Fruit fly (Drosophila melanogaster) whole organism, embryonic: ENCODE measurements around the gene CG34290.

Experiments
- CG10431 ChIP-seq: fragments of 200-800 bp; sonication (Bioruptor generic); optimal IDR thresholded peaks from 3 replicates; lab custom pipeline; 2018; ENCODE audit warnings: missing biosample characterization, mild to moderate bottlenecking, missing genetic modification characterization
- CG10654 ChIP-seq: fragments of 200-800 bp; sonication (Bioruptor generic); optimal IDR thresholded peaks from 2 replicates; lab custom pipeline; 2016; ENCODE audit warnings: missing biosample characterization, missing genetic modification characterization
- CG11398 ChIP-seq: fragments of 200-800 bp; sonication (Bioruptor generic); optimal IDR thresholded peaks from 2 replicates; lab custom pipeline; 2016; ENCODE audit warnings: missing biosample characterization, missing genetic modification characterization
- CG11504 ChIP-seq: fragments of 200-800 bp; sonication (Bioruptor generic); optimal IDR thresholded peaks from 3 replicates; lab custom pipeline; 2019; ENCODE audit warnings: missing biosample characterization, mild to moderate bottlenecking, missing genetic modification characterization, moderate library complexity
- CG11695 ChIP-seq: fragments of 200-800 bp; sonication (Bioruptor generic); IDR thresholded peaks from 3 replicates; pipeline ENCODE4 v1.3.6; 2022; ENCODE audit warnings: missing biosample characterization, missing genetic modification characterization
- CG12071 ChIP-seq: fragments of 200-800 bp; sonication (Bioruptor generic); optimal IDR thresholded peaks from 3 replicates; lab custom pipeline; 2018; ENCODE audit warnings: missing biosample characterization, mild to moderate bottlenecking, missing genetic modification characterization
- CG13287 ChIP-seq: fragments of 200-800 bp; sonication (Bioruptor generic); IDR thresholded peaks from 2 replicates; pipeline ENCODE4 v1.3.6; 2022; ENCODE audit warnings: missing biosample characterization, missing genetic modification characterization; ENCODE audit not compliant: partially characterized antibody
- CG14441 ChIP-seq: fragments of 200-800 bp; sonication (Bioruptor generic); IDR thresholded peaks from 2 replicates; pipeline ENCODE4 v1.3.6; 2022; ENCODE audit warnings: missing biosample characterization, missing genetic modification characterization
- CG15696 ChIP-seq: fragments of 200-800 bp; sonication (Bioruptor generic); optimal IDR thresholded peaks from 2 replicates; lab custom pipeline; 2019; ENCODE audit warnings: missing biosample characterization, mild to moderate bottlenecking, missing genetic modification characterization, moderate library complexity
- CG1832 ChIP-seq: fragments of 200-800 bp; sonication (Bioruptor generic); optimal IDR thresholded peaks from 2 replicates; lab custom pipeline; 2017; ENCODE audit warnings: missing biosample characterization, mild to moderate bottlenecking, missing genetic modification characterization, inconsistent platforms
- CG32532 ChIP-seq: fragments of 200-800 bp; sonication (Bioruptor generic); IDR thresholded peaks from 2 replicates; pipeline ENCODE4 v1.3.6; 2022; ENCODE audit warnings: missing biosample characterization, missing genetic modification characterization
- CG4360 ChIP-seq: fragments of 200-800 bp; sonication (Bioruptor generic); IDR thresholded peaks from 2 replicates; pipeline ENCODE4 v1.3.6; 2022; ENCODE audit warnings: missing biosample characterization, missing genetic modification characterization
- CG4707 ChIP-seq: fragments of 200-800 bp; sonication (Bioruptor generic); optimal IDR thresholded peaks from 2 replicates; lab custom pipeline; 2018; ENCODE audit warnings: missing biosample characterization, mild to moderate bottlenecking, missing genetic modification characterization, moderate library complexity
- CG6854 ChIP-seq: fragments of 200-800 bp; sonication (Bioruptor generic); optimal IDR thresholded peaks from 3 replicates; lab custom pipeline; 2017; ENCODE audit warnings: missing biosample characterization, mild to moderate bottlenecking, missing genetic modification characterization
- Deaf1 ChIP-seq: fragments of 200-800 bp; optimal IDR thresholded peaks from 3 replicates; lab custom pipeline; 2019; ENCODE audit warnings: missing biosample characterization, mild to moderate bottlenecking, missing genetic modification characterization, moderate library complexity
- Dip2 ChIP-seq: fragments of 200-800 bp; sonication (Bioruptor generic); IDR thresholded peaks from 2 replicates; pipeline ENCODE4 v1.3.6; 2022; ENCODE audit warnings: missing biosample characterization, missing genetic modification characterization
- Elba2 ChIP-seq: fragments of 200-800 bp; sonication (Bioruptor generic); optimal IDR thresholded peaks from 3 replicates; lab custom pipeline; 2016; ENCODE audit warnings: missing biosample characterization, missing genetic modification characterization
- HLH3B ChIP-seq: fragments of 200-800 bp; sonication (Bioruptor generic); IDR thresholded peaks from 2 replicates; pipeline ENCODE4 v1.3.6; 2022; ENCODE audit warnings: missing biosample characterization, missing genetic modification characterization
- Med ChIP-seq: fragments of 200-800 bp; sonication (Bioruptor generic); peaks from one replicate; lab custom pipeline; 2016; ENCODE audit warnings: missing biosample characterization, missing genetic modification characterization, mild to moderate bottlenecking, inconsistent platforms, moderate library complexity
- Meics ChIP-seq: fragments of 200-800 bp; sonication (Bioruptor generic); optimal IDR thresholded peaks from 2 replicates; lab custom pipeline; 2017; ENCODE audit warnings: missing biosample characterization, mild to moderate bottlenecking, missing genetic modification characterization
- NFAT ChIP-seq: fragments of 200-800 bp; sonication (Bioruptor generic); IDR thresholded peaks from 2 replicates; pipeline ENCODE4 v1.3.6; 2022; ENCODE audit warnings: missing biosample characterization, missing genetic modification characterization
- Nf-YC ChIP-seq: fragments of 200-800 bp; optimal IDR thresholded peaks from 3 replicates; lab custom pipeline; 2019; ENCODE audit warnings: missing biosample characterization, mild to moderate bottlenecking, missing genetic modification characterization, moderate library complexity
- Pdp1 ChIP-seq, 2 experiments: fragments of 200-800 bp; sonication (Bioruptor generic); optimal IDR thresholded peaks; 3 replicates each; lab custom pipeline; 2016; ENCODE audit warnings: missing biosample characterization in 2 of 2, missing genetic modification characterization in 2 of 2, mild to moderate bottlenecking in 1 of 2, moderate library complexity in 1 of 2
- Ptx1 ChIP-seq: fragments of 200-800 bp; sonication (Bioruptor generic); IDR thresholded peaks from 2 replicates; pipeline ENCODE4 v1.3.6; 2022; ENCODE audit warnings: missing biosample characterization, missing genetic modification characterization
- Scr ChIP-seq: fragments of 200-800 bp; sonication (Bioruptor generic); IDR thresholded peaks from 2 replicates; pipeline ENCODE4 v1.3.6; 2022; ENCODE audit warnings: missing biosample characterization, missing genetic modification characterization; ENCODE audit not compliant: partially characterized antibody
- Trl ChIP-seq, 3 experiments: fragments of >200 bp in 2 of 3; fragments of 200-800 bp in 1 of 3; sonication (Bioruptor generic) in 1 of 3; optimal IDR thresholded peaks; 2 replicates in 1 of 3; 3 replicates in 2 of 3; lab custom pipeline; 2016 to 2017; ENCODE audit warnings: missing biosample characterization in 1 of 3, missing genetic modification characterization in 1 of 3
- Usf ChIP-seq: fragments of 200-800 bp; sonication (Bioruptor generic); optimal IDR thresholded peaks from 2 replicates; lab custom pipeline; 2017; ENCODE audit warnings: missing genotype, missing biosample characterization, missing genetic modification characterization
- YL-1 ChIP-seq: fragments of 200-800 bp; sonication (Bioruptor generic); optimal IDR thresholded peaks from 3 replicates; lab custom pipeline; 2017; ENCODE audit warnings: missing biosample characterization, mild to moderate bottlenecking, missing genetic modification characterization
- ab ChIP-seq: fragments of 200-800 bp; sonication (Bioruptor generic); optimal IDR thresholded peaks from 2 replicates; lab custom pipeline; 2016; ENCODE audit warnings: missing biosample characterization, missing genetic modification characterization
- ash1 ChIP-seq: fragments of 200-800 bp; sonication (Bioruptor generic); optimal IDR thresholded peaks from 2 replicates; lab custom pipeline; 2018; ENCODE audit warnings: missing biosample characterization, mild to moderate bottlenecking, missing genetic modification characterization
- ato ChIP-seq: fragments of 200-800 bp; sonication (Bioruptor generic); IDR thresholded peaks from 2 replicates; pipeline ENCODE4 v1.3.6; 2022; ENCODE audit warnings: missing biosample characterization, missing genetic modification characterization; ENCODE audit not compliant: partially characterized antibody
- cas ChIP-seq: fragments of 200-800 bp; sonication (Bioruptor generic); IDR thresholded peaks from 2 replicates; pipeline ENCODE4 v1.3.6; 2022; ENCODE audit warnings: missing biosample characterization, missing genetic modification characterization
- dimm ChIP-seq: fragments of 200-800 bp; sonication (Bioruptor generic); IDR thresholded peaks from 2 replicates; pipeline ENCODE4 v1.3.6; 2022; ENCODE audit warnings: missing biosample characterization, missing genetic modification characterization
- disco-r ChIP-seq: fragments of 200-800 bp; sonication (Bioruptor generic); optimal IDR thresholded peaks from 2 replicates; lab custom pipeline; 2016; ENCODE audit warnings: missing biosample characterization, missing genetic modification characterization
- dysf ChIP-seq: fragments of 200-800 bp; sonication (Bioruptor generic); IDR thresholded peaks from 3 replicates; pipeline ENCODE4 v1.3.6; 2022; ENCODE audit warnings: missing biosample characterization, missing genetic modification characterization
- exex ChIP-seq: fragments of 200-800 bp; sonication (Bioruptor generic); optimal IDR thresholded peaks from 4 replicates; lab custom pipeline; 2018; ENCODE audit warnings: missing biosample characterization, mild to moderate bottlenecking, missing genetic modification characterization, moderate library complexity
- fu2 ChIP-seq: fragments of 200-800 bp; sonication (Bioruptor generic); optimal IDR thresholded peaks from 2 replicates; lab custom pipeline; 2016; ENCODE audit warnings: missing biosample characterization, missing genetic modification characterization
- gro ChIP-seq: fragments of 200-800 bp; sonication (Bioruptor generic); optimal IDR thresholded peaks from 2 replicates; lab custom pipeline; 2016; ENCODE audit warnings: missing biosample characterization, missing genetic modification characterization
- gsb ChIP-seq: fragments of 200-800 bp; sonication (Bioruptor generic); IDR thresholded peaks from 2 replicates; pipeline ENCODE4 v1.3.6; 2022; ENCODE audit warnings: missing biosample characterization, missing genetic modification characterization
- hkb ChIP-seq, 2 experiments: fragments of 200-800 bp in 1 of 2; fragments of >200 bp in 1 of 2; sonication (Bioruptor generic) in 1 of 2; IDR thresholded peaks in 1 of 2; optimal IDR thresholded peaks in 1 of 2; 2 replicates each; pipeline versions ENCODE4 v1.3.6 to Lab custom; 2017 to 2022; ENCODE audit warnings: missing biosample characterization in 1 of 2, missing genetic modification characterization in 1 of 2
- ind ChIP-seq: fragments of 200-800 bp; sonication (Bioruptor generic); optimal IDR thresholded peaks from 3 replicates; lab custom pipeline; 2016; ENCODE audit warnings: missing biosample characterization, missing genetic modification characterization
- kni ChIP-seq: fragments of 200-800 bp; sonication (Bioruptor generic); optimal IDR thresholded peaks from 3 replicates; lab custom pipeline; 2017; ENCODE audit warnings: mild to moderate bottlenecking, missing biosample characterization, missing genetic modification reagents, missing genetic modification characterization
- nerfin-1 ChIP-seq: fragments of 200-800 bp; sonication (Bioruptor generic); optimal IDR thresholded peaks from 3 replicates; lab custom pipeline; 2019; ENCODE audit warnings: missing biosample characterization, mild to moderate bottlenecking, missing genetic modification characterization, moderate library complexity
- pzg ChIP-seq: fragments of 200-800 bp; sonication (Bioruptor generic); optimal IDR thresholded peaks from 3 replicates; lab custom pipeline; 2018; ENCODE audit warnings: missing biosample characterization, mild to moderate bottlenecking, missing genetic modification characterization, moderate library complexity
- ro ChIP-seq: fragments of 200-800 bp; sonication (Bioruptor generic); IDR thresholded peaks from 2 replicates; pipeline ENCODE4 v1.3.6; 2022; ENCODE audit warnings: missing biosample characterization, missing genetic modification characterization
- sug ChIP-seq: fragments of 200-800 bp; optimal IDR thresholded peaks from 2 replicates; lab custom pipeline; 2019; ENCODE audit warnings: missing biosample characterization, mild to moderate bottlenecking, missing genetic modification characterization, moderate library complexity
- ttk ChIP-seq: fragments of 200-800 bp; sonication (Bioruptor generic); IDR thresholded peaks from 2 replicates; pipeline ENCODE4 v2.1.2; 2022; ENCODE audit warnings: missing biosample characterization, missing genetic modification characterization
- twi ChIP-seq: fragments of 200-800 bp; optimal IDR thresholded peaks from 2 replicates; lab custom pipeline; 2019; ENCODE audit warnings: missing biosample characterization, mild to moderate bottlenecking, missing genetic modification characterization, moderate library complexity
- usp ChIP-seq: fragments of >200 bp; optimal IDR thresholded peaks from 2 replicates; lab custom pipeline; 2017; ENCODE audit warnings: missing biosample characterization, missing genetic modification characterization
- z ChIP-seq: fragments of 200-800 bp; sonication (Bioruptor generic); IDR thresholded peaks from 3 replicates; pipeline ENCODE4 v1.3.6; 2022; ENCODE audit warnings: missing biosample characterization, missing genetic modification characterization

CG34290 gene

dm6 chr3R:24272775-24273290 is 16.8 kb downstream of the CG34290 start, which contains the start of gene Orct2 (continued):
- TF ChIP-seq gro (GFP tag; lab: Kevin White, UChicago): peak; percentile 49
- no peak for TF ChIP-seq dysf (GFP tag; lab: Robert Waterston, UW)
- peak; percentile 72 for TF ChIP-seq CG1832 (GFP tag; lab: Kevin White, UChicago)
- peak; percentile 29; the same call in 1 of the 2 replicates for TF ChIP-seq Scr (GFP tag; lab: Robert Waterston, UW)
- no peak for TF ChIP-seq ab
- TF ChIP-seq Usf: no peak
- TF ChIP-seq CG12071 (GFP tag; lab: Kevin White, UChicago): peak; percentile 17
- TF ChIP-seq ttk (GFP tag; lab: Robert Waterston, UW): no peak
- TF ChIP-seq CG15696 (tag; lab: Kevin White, UChicago): peak; percentile 16
- peak; percentile 88 for TF ChIP-seq Med (GFP tag; lab: Kevin White, UChicago)
- peak; percentile 17 for TF ChIP-seq Meics (GFP tag; lab: Kevin White, UChicago)
- TF ChIP-seq pzg (GFP tag; lab: Kevin White, UChicago): peak; percentile 9
- TF ChIP-seq CG32532 (GFP tag; lab: Robert Waterston, UW): 0 out of 2 replicates have a peak, but pooled peaks have one; percentile 6
- TF ChIP-seq usp (GFP tag; lab: Kevin White, UChicago): no peak
- no peak for TF ChIP-seq gsb (GFP tag; lab: Robert Waterston, UW)
- no peak for TF ChIP-seq fu2 (GFP tag; lab: Kevin White, UChicago)
- no peak for TF ChIP-seq CG10431 (GFP tag; lab: Kevin White, UChicago)
- TF ChIP-seq CG14441: no peak
- TF ChIP-seq disco-r (GFP tag; lab: Kevin White, UChicago): no peak
- TF ChIP-seq YL-1 (GFP tag; lab: Kevin White, UChicago): peak; percentile 4
- TF ChIP-seq CG10654: no peak
- TF ChIP-seq Pdp1 (GFP tag; optimal IDR thresholded peaks at IDR 0.05; lab: Kevin White, UChicago): peak in 1 of 2 experiments; percentile 9
- TF ChIP-seq Dip2 (GFP tag; lab: Robert Waterston, UW): no peak
- TF ChIP-seq sug: peak; percentile 15
- TF ChIP-seq ato: peak; percentile 28; the same call in 1 of the 2 replicates
- peak; percentile 42 for TF ChIP-seq CG6854 (GFP tag; lab: Kevin White, UChicago)
- peak; percentile 60 for TF ChIP-seq Nf-YC (tag; lab: Kevin White, UChicago)
- peak; percentile 95 for TF ChIP-seq Deaf1 (tag; lab: Kevin White, UChicago)
- TF ChIP-seq CG4360 (GFP tag; lab: Robert Waterston, UW): no peak
- TF ChIP-seq Elba2 (GFP tag; lab: Kevin White, UChicago): no peak
- TF ChIP-seq hkb (optimal IDR thresholded peaks at IDR 0.05; lab: Kevin White, UChicago): no peak
- no peak for TF ChIP-seq hkb (GFP tag; IDR thresholded peaks at IDR 0.05; lab: Robert Waterston, UW)
- peak; percentile 47; the same call in 1 of the 2 replicates for TF ChIP-seq CG13287 (GFP tag; lab: Robert Waterston, UW)
- TF ChIP-seq CG4707: no peak
- TF ChIP-seq twi: peak; percentile 62
- no peak for TF ChIP-seq CG11695 (GFP tag; lab: Robert Waterston, UW)
- TF ChIP-seq kni (GFP tag; lab: Kevin White, UChicago): peak; percentile 80
- TF ChIP-seq Trl (optimal IDR thresholded peaks at IDR 0.05; lab: Kevin White, UChicago): peak; percentile 41 to 75
- peak; percentile 20 for TF ChIP-seq Trl (GFP tag; optimal IDR thresholded peaks at IDR 0.05; lab: Kevin White, UChicago)
- no peak for TF ChIP-seq Ptx1 (GFP tag; lab: Robert Waterston, UW)
- 0 out of 3 replicates have a peak, but pooled peaks have one; percentile 5 for TF ChIP-seq z
- TF ChIP-seq dimm (GFP tag; lab: Robert Waterston, UW): no peak
- TF ChIP-seq HLH3B (GFP tag; lab: Robert Waterston, UW): 0 out of 2 replicates have a peak, but pooled peaks have one; percentile 6
- no peak for TF ChIP-seq nerfin-1 (tag; lab: Kevin White, UChicago)
- no peak for TF ChIP-seq cas
- no peak for TF ChIP-seq ash1 (GFP tag; lab: Kevin White, UChicago)
- TF ChIP-seq ro (GFP tag; lab: Robert Waterston, UW): no peak
- no peak for TF ChIP-seq ind (GFP tag; lab: Kevin White, UChicago)
- TF ChIP-seq NFAT (GFP tag; lab: Robert Waterston, UW): no peak
- TF ChIP-seq exex (tag; lab: Kevin White, UChicago): peak; percentile 58
- TF ChIP-seq CG11504 (tag; lab: Kevin White, UChicago): peak; percentile 20
- no peak for TF ChIP-seq CG11398 (GFP tag; lab: Kevin White, UChicago)
